Worm (Caenorhabditis elegans) whole organism, early embryonic: ENCODE results near the gene C12D5.3.

Experiments used
- ama-1 ChIP-seq: fragments of 150-350 bp; optimal IDR thresholded peaks from 2 replicates; lab custom pipeline; 2014
- flt-1 ChIP-seq: fragments of 200-800 bp; sonication (Bioruptor generic); IDR thresholded peaks from 2 replicates; pipeline ENCODE4 v1.3.6; 2022; ENCODE audit warnings: missing genetic modification characterization, missing compliant biosample characterization
- hnd-1 ChIP-seq: sonication (generic microtip); optimal IDR thresholded peaks from 2 replicates; lab custom pipeline; 2016; ENCODE audit warnings: missing genetic modification characterization, missing compliant biosample characterization
- scrt-1 ChIP-seq: fragments of 200-800 bp; sonication (Bioruptor generic); IDR thresholded peaks from 2 replicates; pipeline ENCODE4 v1.3.6; 2022; ENCODE audit warnings: missing genetic modification characterization, missing compliant biosample characterization
- sea-1 ChIP-seq: fragments of 200-800 bp; sonication (Bioruptor generic); conservative IDR thresholded peaks from 2 replicates; pipeline ENCODE4 v1.3.6; 2022; ENCODE audit warnings: missing genetic modification characterization, missing compliant biosample characterization
- tbx-11 ChIP-seq: fragments of 200-800 bp; sonication (Bioruptor generic); IDR thresholded peaks from 2 replicates; pipeline ENCODE4 v1.3.6; 2022; ENCODE audit warnings: missing genetic modification characterization, missing compliant biosample characterization

DNA sequence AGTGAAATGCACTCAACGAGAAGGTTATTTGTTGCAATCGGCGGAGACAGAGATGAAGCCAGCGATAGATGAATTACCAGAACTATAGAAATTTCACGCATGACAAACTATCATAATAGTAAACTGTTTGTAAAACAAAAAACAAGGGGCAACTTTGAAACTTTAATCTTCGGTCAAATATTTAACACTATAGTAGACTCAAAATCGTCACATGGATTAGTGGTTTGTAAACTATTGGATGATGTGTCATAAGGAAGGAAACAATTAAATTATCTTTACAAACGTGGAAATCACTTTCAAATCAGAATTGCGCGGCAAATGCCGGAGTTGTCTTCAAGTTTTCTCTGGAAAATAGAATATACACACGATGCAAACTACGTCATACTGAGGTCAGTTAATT lies 41.6 kb downstream of the C12D5.3 start, which contains the start of gene ZK105.5:
- TF ChIP-seq ama-1 (no peak), scrt-1 (GFP tag; lab: Robert Waterston, UW) (no peak), tbx-11 (GFP tag; lab: Robert Waterston, UW) (no peak), hnd-1 (no peak), flt-1 (GFP tag; lab: Robert Waterston, UW) (no peak), sea-1 (GFP tag; lab: Robert Waterston, UW) (no peak)
